Fruit fly (Drosophila melanogaster) whole organism, embryonic: ENCODE results near the gene Cpr66Cb.
A peak's percentile ranks its signal among the peaks of the same experiment; 100 is the strongest.

ENCODE experiments used
- CG10274 ChIP-seq: fragments of 200-800 bp; sonication (Bioruptor generic); optimal IDR thresholded peaks from 3 replicates; lab custom pipeline; 2017; ENCODE audit warnings: missing biosample characterization, mild to moderate bottlenecking, missing genetic modification characterization
- CG10654 ChIP-seq: fragments of 200-800 bp; sonication (Bioruptor generic); optimal IDR thresholded peaks from 2 replicates; lab custom pipeline; 2016; ENCODE audit warnings: missing biosample characterization, missing genetic modification characterization
- CG11723 ChIP-seq: fragments of 200-800 bp; sonication (Bioruptor generic); optimal IDR thresholded peaks from 2 replicates; lab custom pipeline; 2017; ENCODE audit warnings: missing biosample characterization, mild to moderate bottlenecking, missing genetic modification characterization
- CG12155 ChIP-seq: fragments of 200-800 bp; sonication (Bioruptor generic); optimal IDR thresholded peaks from 3 replicates; lab custom pipeline; 2016; ENCODE audit warnings: missing biosample characterization, missing genetic modification characterization
- CG14441 ChIP-seq: fragments of 200-800 bp; sonication (Bioruptor generic); IDR thresholded peaks from 2 replicates; pipeline ENCODE4 v1.3.6; 2022; ENCODE audit warnings: missing biosample characterization, missing genetic modification characterization
- CG15073 ChIP-seq: fragments of 200-800 bp; sonication (Bioruptor generic); optimal IDR thresholded peaks from 2 replicates; lab custom pipeline; 2016; ENCODE audit warnings: missing biosample characterization, missing genetic modification characterization
- CG1603 ChIP-seq: fragments of 200-800 bp; sonication (Bioruptor generic); optimal IDR thresholded peaks from 2 replicates; lab custom pipeline; 2019; ENCODE audit warnings: missing biosample characterization, mild to moderate bottlenecking, missing genetic modification characterization, moderate library complexity
- CG16813 ChIP-seq: fragments of 200-800 bp; sonication (Bioruptor generic); IDR thresholded peaks from 3 replicates; pipeline ENCODE4 v1.3.6; 2022; ENCODE audit warnings: missing biosample characterization, missing genetic modification characterization; ENCODE audit not compliant: partially characterized antibody
- CG17328 ChIP-seq: fragments of 200-800 bp; sonication (Bioruptor generic); IDR thresholded peaks from 2 replicates; pipeline ENCODE4 v1.3.6; 2022; ENCODE audit warnings: missing biosample characterization, missing genetic modification characterization
- CG17359 ChIP-seq: fragments of 200-800 bp; sonication (Bioruptor generic); optimal IDR thresholded peaks from 3 replicates; lab custom pipeline; 2018; ENCODE audit warnings: missing biosample characterization, mild to moderate bottlenecking, missing genetic modification characterization, moderate library complexity
- CG17612 ChIP-seq: fragments of 200-800 bp; sonication (Bioruptor generic); IDR thresholded peaks from 2 replicates; pipeline ENCODE4 v1.3.6; 2022; ENCODE audit warnings: missing biosample characterization, missing genetic modification characterization
- CG18476 ChIP-seq: fragments of 200-800 bp; sonication (Bioruptor generic); optimal IDR thresholded peaks from 2 replicates; lab custom pipeline; 2016; ENCODE audit warnings: missing biosample characterization, mild to moderate bottlenecking, missing genetic modification characterization
- CG18619 ChIP-seq: fragments of 200-800 bp; sonication (Bioruptor generic); optimal IDR thresholded peaks from 3 replicates; lab custom pipeline; 2017; ENCODE audit warnings: missing biosample characterization, mild to moderate bottlenecking, missing genetic modification characterization
- CG31388 ChIP-seq: fragments of 200-800 bp; sonication (Bioruptor generic); optimal IDR thresholded peaks from 2 replicates; lab custom pipeline; 2016; ENCODE audit warnings: missing biosample characterization, missing genetic modification characterization
- CG3163 ChIP-seq: fragments of 200-800 bp; sonication (Bioruptor generic); optimal IDR thresholded peaks from 3 replicates; lab custom pipeline; 2016; ENCODE audit warnings: missing biosample characterization, missing genetic modification characterization
- CG5953 ChIP-seq: fragments of 200-800 bp; sonication (Bioruptor generic); IDR thresholded peaks from 2 replicates; pipeline ENCODE4 v1.3.6; 2022; ENCODE audit warnings: missing biosample characterization, missing genetic modification characterization
- CG7839 ChIP-seq: fragments of 200-800 bp; sonication (Bioruptor generic); optimal IDR thresholded peaks from 3 replicates; lab custom pipeline; 2018; ENCODE audit warnings: missing biosample characterization, mild to moderate bottlenecking, missing genetic modification characterization, moderate library complexity
- CoRest ChIP-seq: fragments of 200-800 bp; sonication (Bioruptor generic); optimal IDR thresholded peaks from 3 replicates; lab custom pipeline; 2018; ENCODE audit warnings: missing biosample characterization, mild to moderate bottlenecking, missing genetic modification characterization, moderate library complexity
- CrebB ChIP-seq: fragments of 200-800 bp; sonication (Bioruptor generic); optimal IDR thresholded peaks from 3 replicates; lab custom pipeline; 2018; ENCODE audit warnings: missing biosample characterization, mild to moderate bottlenecking, missing genetic modification characterization
- Dll ChIP-seq: fragments of 200-800 bp; sonication (Bioruptor generic); IDR thresholded peaks from 4 replicates; pipeline ENCODE4 v1.3.6; 2022; ENCODE audit warnings: missing biosample characterization, missing genetic modification characterization; ENCODE audit not compliant: partially characterized antibody
- Doc2 ChIP-seq: fragments of 200-800 bp; sonication (Bioruptor generic); IDR thresholded peaks from 2 replicates; pipeline ENCODE4 v1.3.6; 2022; ENCODE audit warnings: missing biosample characterization, missing genetic modification characterization
- Eip74EF ChIP-seq, 2 experiments: fragments of 200-800 bp in 1 of 2; fragments of >200 bp in 1 of 2; sonication (Bioruptor generic) in 1 of 2; optimal IDR thresholded peaks; 2 replicates each; lab custom pipeline; 2017 to 2019; ENCODE audit warnings: missing biosample characterization in 2 of 2, missing genetic modification characterization in 2 of 2, mild to moderate bottlenecking in 1 of 2, moderate library complexity in 1 of 2
- Ets65A ChIP-seq: fragments of 200-800 bp; sonication (Bioruptor generic); peaks from one replicate; lab custom pipeline; 2016; ENCODE audit warnings: missing biosample characterization, missing genetic modification characterization
- Fer2 ChIP-seq: fragments of 200-800 bp; sonication (Bioruptor generic); optimal IDR thresholded peaks from 2 replicates; lab custom pipeline; 2018; ENCODE audit warnings: missing biosample characterization, mild to moderate bottlenecking, missing genetic modification characterization, moderate library complexity
- Fer3 ChIP-seq: fragments of 200-800 bp; sonication (Bioruptor generic); optimal IDR thresholded peaks from 2 replicates; lab custom pipeline; 2018; ENCODE audit warnings: missing biosample characterization, mild to moderate bottlenecking, missing genetic modification characterization, moderate library complexity
- MESR4 ChIP-seq: fragments of 200-800 bp; sonication (Bioruptor generic); optimal IDR thresholded peaks from 2 replicates; lab custom pipeline; 2018; ENCODE audit warnings: missing biosample characterization, mild to moderate bottlenecking, missing genetic modification characterization, moderate library complexity
- NfI ChIP-seq: fragments of 200-800 bp; sonication (Bioruptor generic); optimal IDR thresholded peaks from 3 replicates; lab custom pipeline; 2018; ENCODE audit warnings: missing biosample characterization, mild to moderate bottlenecking, missing genetic modification characterization, moderate library complexity
- Oli ChIP-seq: fragments of 200-800 bp; sonication (Bioruptor generic); optimal IDR thresholded peaks from 2 replicates; lab custom pipeline; 2018; ENCODE audit warnings: missing biosample characterization, mild to moderate bottlenecking, missing genetic modification characterization, moderate library complexity
- Side ChIP-seq: fragments of 200-800 bp; sonication (Bioruptor generic); optimal IDR thresholded peaks from 2 replicates; lab custom pipeline; 2016; ENCODE audit warnings: missing biosample characterization, missing genetic modification characterization
- Xrp1 ChIP-seq: fragments of 200-800 bp; sonication (Bioruptor generic); IDR thresholded peaks from 2 replicates; pipeline ENCODE4 v1.3.6; 2022; ENCODE audit warnings: missing biosample characterization, missing genetic modification characterization
- bbx ChIP-seq: fragments of 200-800 bp; sonication (Bioruptor generic); IDR thresholded peaks from 2 replicates; pipeline ENCODE4 v1.3.6; 2022; ENCODE audit warnings: missing biosample characterization, missing genetic modification characterization; ENCODE audit not compliant: partially characterized antibody
- corto ChIP-seq: fragments of 200-800 bp; sonication (Bioruptor generic); optimal IDR thresholded peaks from 2 replicates; lab custom pipeline; 2016; ENCODE audit warnings: missing biosample characterization, mild to moderate bottlenecking, missing genetic modification characterization, moderate library complexity
- da ChIP-seq: fragments of 200-800 bp; sonication (Bioruptor generic); optimal IDR thresholded peaks from 2 replicates; lab custom pipeline; 2016; ENCODE audit warnings: missing biosample characterization, missing genetic modification characterization
- dmrt99B ChIP-seq: fragments of 200-800 bp; sonication (Bioruptor generic); optimal IDR thresholded peaks from 2 replicates; lab custom pipeline; 2018; ENCODE audit warnings: missing biosample characterization, mild to moderate bottlenecking, missing genetic modification characterization, moderate library complexity
- emc ChIP-seq: fragments of 200-800 bp; sonication (Bioruptor generic); optimal IDR thresholded peaks from 2 replicates; lab custom pipeline; 2016; ENCODE audit warnings: missing biosample characterization, missing genetic modification characterization
- esg ChIP-seq: fragments of 200-800 bp; sonication (Bioruptor generic); conservative IDR thresholded peaks from 2 replicates; pipeline ENCODE4 v1.3.6; 2022; ENCODE audit warnings: missing biosample characterization, missing genetic modification characterization
- eyg ChIP-seq: fragments of 200-800 bp; sonication (Bioruptor generic); optimal IDR thresholded peaks from 3 replicates; lab custom pipeline; 2016; ENCODE audit warnings: missing biosample characterization, missing genetic modification characterization
- fru ChIP-seq: fragments of >200 bp; optimal IDR thresholded peaks from 2 replicates; lab custom pipeline; 2017
- grn ChIP-seq: fragments of 200-800 bp; sonication (Bioruptor generic); optimal IDR thresholded peaks from 3 replicates; lab custom pipeline; 2017; ENCODE audit warnings: missing biosample characterization, missing genetic modification characterization
- gsb ChIP-seq: fragments of 200-800 bp; sonication (Bioruptor generic); IDR thresholded peaks from 2 replicates; pipeline ENCODE4 v1.3.6; 2022; ENCODE audit warnings: missing biosample characterization, missing genetic modification characterization
- h ChIP-seq: fragments of >200 bp; optimal IDR thresholded peaks from 2 replicates; lab custom pipeline; 2017
- insv ChIP-seq, 2 experiments: fragments of 200-800 bp; sonication (Bioruptor generic); optimal IDR thresholded peaks; 3 replicates each; lab custom pipeline; 2016 to 2018; ENCODE audit warnings: missing biosample characterization in 2 of 2, missing genetic modification characterization in 2 of 2
- inv ChIP-seq: fragments of 200-800 bp; sonication (Bioruptor generic); IDR thresholded peaks from 2 replicates; pipeline ENCODE4 v1.3.6; 2022; ENCODE audit warnings: missing biosample characterization, missing genetic modification characterization; ENCODE audit not compliant: partially characterized antibody
- kay ChIP-seq: fragments of 200-800 bp; sonication (Bioruptor generic); optimal IDR thresholded peaks from 2 replicates; lab custom pipeline; 2016; ENCODE audit warnings: missing biosample characterization, missing genetic modification characterization
- klu ChIP-seq: fragments of 200-800 bp; sonication (Bioruptor generic); IDR thresholded peaks from 2 replicates; pipeline ENCODE4 v1.3.6; 2022; ENCODE audit warnings: missing biosample characterization, missing genetic modification characterization
- lilli ChIP-seq: fragments of 200-800 bp; sonication (Bioruptor generic); optimal IDR thresholded peaks from 3 replicates; lab custom pipeline; 2016; ENCODE audit warnings: missing biosample characterization, missing genetic modification characterization
- maf-S ChIP-seq: fragments of 200-800 bp; sonication (Bioruptor generic); optimal IDR thresholded peaks from 2 replicates; lab custom pipeline; 2016; ENCODE audit warnings: missing biosample characterization, missing genetic modification characterization
- otp ChIP-seq: fragments of 200-800 bp; sonication (Bioruptor generic); IDR thresholded peaks from 3 replicates; pipeline ENCODE4, ENCODE4 v1.3.6; 2022; ENCODE audit warnings: missing biosample characterization, missing genetic modification characterization
- p53 ChIP-seq: fragments of 200-800 bp; sonication (Bioruptor generic); optimal IDR thresholded peaks from 2 replicates; lab custom pipeline; 2016; ENCODE audit warnings: missing biosample characterization, missing genetic modification characterization
- pfk ChIP-seq: fragments of 200-800 bp; sonication (Bioruptor generic); optimal IDR thresholded peaks from 2 replicates; lab custom pipeline; 2018; ENCODE audit warnings: missing biosample characterization, mild to moderate bottlenecking, missing genetic modification characterization, moderate library complexity
- slp2 ChIP-seq: fragments of 200-800 bp; sonication (Bioruptor generic); optimal IDR thresholded peaks from 2 replicates; lab custom pipeline; 2016; ENCODE audit warnings: missing biosample characterization, missing genetic modification characterization
- tin ChIP-seq: fragments of 200-800 bp; sonication (Bioruptor generic); optimal IDR thresholded peaks from 3 replicates; lab custom pipeline; 2016; ENCODE audit warnings: missing biosample characterization, missing genetic modification characterization

Gene Cpr66Cb

DNA sequence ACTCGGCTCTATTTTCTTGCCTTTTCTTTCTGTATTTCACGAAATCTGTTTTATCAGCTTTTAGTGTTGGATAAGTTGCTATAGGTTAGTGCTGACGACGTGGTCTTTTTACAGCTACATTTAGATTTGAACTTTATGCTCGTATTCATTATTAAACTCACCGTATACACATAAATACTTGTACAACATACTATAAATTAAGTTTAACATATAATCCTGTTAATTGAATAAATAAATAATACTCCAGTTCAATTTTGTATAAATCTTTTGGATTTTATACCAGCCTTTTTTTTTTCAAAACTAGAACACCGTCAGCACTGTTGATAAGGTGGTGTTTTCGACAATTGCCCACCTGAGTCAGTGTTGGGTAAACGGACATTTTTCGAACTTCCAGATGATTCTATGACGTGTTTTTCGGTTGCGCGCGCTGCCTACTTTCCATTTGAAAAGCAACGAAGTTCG is 27.6 kb upstream of the Cpr66Cb start, which contains the start of gene BI-1 (continued):
- no peak for TF ChIP-seq Dll (GFP tag; lab: Robert Waterston, UW)
- no peak for TF ChIP-seq CG15073
- TF ChIP-seq CG12155 (GFP tag; lab: Kevin White, UChicago) = peak; percentile 58
- TF ChIP-seq CG18619 (GFP tag; lab: Kevin White, UChicago) = peak; percentile 24
- TF ChIP-seq fru = no peak
- TF ChIP-seq Ets65A (GFP tag; lab: Kevin White, UChicago) = peak; percentile 94
- TF ChIP-seq Oli = peak; percentile 56
- no peak for TF ChIP-seq esg (GFP tag; lab: Robert Waterston, UW)
- TF ChIP-seq Xrp1 (GFP tag; lab: Robert Waterston, UW) = peak; percentile 47
- no peak for TF ChIP-seq eyg
- TF ChIP-seq CG5953 (GFP tag; lab: Robert Waterston, UW) = no peak
- peak; percentile 62; the same call in 1 of the 2 replicates for TF ChIP-seq klu (GFP tag; lab: Robert Waterston, UW)
- TF ChIP-seq Side (GFP tag; lab: Kevin White, UChicago) = no peak
- no peak for TF ChIP-seq slp2 (GFP tag; lab: Kevin White, UChicago)
- TF ChIP-seq tin (GFP tag; lab: Kevin White, UChicago) = peak; percentile 69
- peak; percentile 69 for TF ChIP-seq Fer3 (tag; lab: Kevin White, UChicago)
- no peak for TF ChIP-seq CG3163 (GFP tag; lab: Kevin White, UChicago)
- peak; percentile 22 for TF ChIP-seq CG10274
- peak; percentile 60 for TF ChIP-seq Fer2 (tag; lab: Kevin White, UChicago)
- peak; percentile 17 for TF ChIP-seq corto (GFP tag; lab: Kevin White, UChicago)
- TF ChIP-seq p53 (GFP tag; lab: Kevin White, UChicago) = no peak
- no peak for TF ChIP-seq gsb (GFP tag; lab: Robert Waterston, UW)
- no peak for TF ChIP-seq MESR4
- TF ChIP-seq CG17328 (GFP tag; lab: Robert Waterston, UW) = peak; percentile 29; the same call in 1 of the 2 replicates
- TF ChIP-seq CG11723 (GFP tag; lab: Kevin White, UChicago) = no peak
- TF ChIP-seq emc = no peak
- TF ChIP-seq h (lab: Kevin White, UChicago) = no peak
- peak; percentile 59 for TF ChIP-seq lilli
- peak; percentile 39 for TF ChIP-seq CG17359 (tag; lab: Kevin White, UChicago)
- TF ChIP-seq NfI (GFP tag; lab: Kevin White, UChicago) = peak; percentile 66
- TF ChIP-seq CoRest = peak; percentile 84
- no peak for TF ChIP-seq otp
- no peak for TF ChIP-seq CG31388
- TF ChIP-seq CG14441 (GFP tag; lab: Robert Waterston, UW) = no peak
- no peak for TF ChIP-seq bbx (GFP tag; lab: Robert Waterston, UW)
- peak; percentile 57 for TF ChIP-seq CG18476
- no peak for TF ChIP-seq Eip74EF (GFP tag; optimal IDR thresholded peaks at IDR 0.05; lab: Kevin White, UChicago)
- no peak for TF ChIP-seq CG16813 (GFP tag; lab: Robert Waterston, UW)
- TF ChIP-seq CG17612 (GFP tag; lab: Robert Waterston, UW) = no peak
- TF ChIP-seq CrebB (tag; lab: Kevin White, UChicago) = peak; percentile 18
- TF ChIP-seq inv = no peak
- peak; percentile 80 for TF ChIP-seq kay
- TF ChIP-seq pfk (GFP tag; lab: Kevin White, UChicago) = no peak
- TF ChIP-seq maf-S = peak; percentile 29
- no peak for TF ChIP-seq da (GFP tag; lab: Kevin White, UChicago)
- TF ChIP-seq grn (GFP tag; lab: Kevin White, UChicago) = no peak
- TF ChIP-seq CG10654 = peak; percentile 65
- peak; percentile 74 for TF ChIP-seq CG7839
- no peak for TF ChIP-seq Doc2 (GFP tag; lab: Robert Waterston, UW)
- no peak for TF ChIP-seq CG1603 (tag; lab: Kevin White, UChicago)
- no peak for TF ChIP-seq dmrt99B (tag; lab: Kevin White, UChicago)
- peak in 1 of 2 experiments; percentile 41 for TF ChIP-seq insv (GFP tag; optimal IDR thresholded peaks at IDR 0.05; lab: Kevin White, UChicago)
